Fruit fly (Drosophila melanogaster) whole organism, wandering third instar larva: Measurements from ENCODE around the gene CG14237.

Source experiments
- Abd-B ChIP-seq: fragments of >200 bp; optimal IDR thresholded peaks from 2 replicates; lab custom pipeline; 2017; ENCODE audit warnings: missing biosample characterization, missing genetic modification characterization
- CrebA ChIP-seq: fragments of 200-800 bp; sonication (Bioruptor generic); optimal IDR thresholded peaks from 2 replicates; lab custom pipeline; 2016; ENCODE audit warnings: missing biosample characterization, mild to moderate bottlenecking, missing genetic modification characterization, borderline replicate concordance
- Dfd ChIP-seq: fragments of >200 bp; optimal IDR thresholded peaks from 2 replicates; lab custom pipeline; 2017; ENCODE audit warnings: missing biosample characterization, missing genetic modification characterization
- Dif ChIP-seq: fragments of 200-275, 200-300 bp; sonication (Bioruptor generic); optimal IDR thresholded peaks from 2 replicates; lab custom pipeline; 2018; ENCODE audit warnings: missing biosample characterization, missing genetic modification characterization; ENCODE audit not compliant: partially characterized antibody
- GATAd ChIP-seq: sonication (Bioruptor generic); optimal IDR thresholded peaks from 2 replicates; lab custom pipeline; 2016; ENCODE audit warnings: missing biosample characterization, missing genetic modification characterization
- HLH106 ChIP-seq: fragments of 200-800 bp; optimal IDR thresholded peaks from 3 replicates; lab custom pipeline; 2019; ENCODE audit warnings: missing biosample characterization, mild to moderate bottlenecking, missing genetic modification characterization, moderate library complexity
- Hnf4 ChIP-seq: fragments of 200-800 bp; sonication (Bioruptor generic); optimal IDR thresholded peaks from 2 replicates; lab custom pipeline; 2016; ENCODE audit warnings: missing biosample characterization, mild to moderate bottlenecking, missing genetic modification characterization
- Hr78 ChIP-seq: fragments of >200 bp; optimal IDR thresholded peaks from 2 replicates; lab custom pipeline; 2017; ENCODE audit warnings: missing biosample characterization, missing genetic modification characterization
- Hr83 ChIP-seq: fragments of 200-300 bp; sonication (Bioruptor generic); optimal IDR thresholded peaks from 2 replicates; lab custom pipeline; 2016; ENCODE audit warnings: missing biosample characterization, mild to moderate bottlenecking, missing genetic modification characterization, moderate library complexity; ENCODE audit not compliant: poor library complexity, severe bottlenecking
- Jra ChIP-seq: sonication (Bioruptor generic); optimal IDR thresholded peaks from 2 replicates; lab custom pipeline; 2016; ENCODE audit warnings: missing biosample characterization, missing genetic modification characterization
- Mio ChIP-seq: sonication (Bioruptor generic); optimal IDR thresholded peaks from 2 replicates; lab custom pipeline; 2016; ENCODE audit warnings: missing biosample characterization, missing genetic modification characterization
- Myc ChIP-seq: fragments of >200 bp; optimal IDR thresholded peaks from 2 replicates; lab custom pipeline; 2017
- OdsH ChIP-seq: fragments of 200-800 bp; sonication (Bioruptor generic); optimal IDR thresholded peaks from 2 replicates; lab custom pipeline; 2016; ENCODE audit warnings: missing biosample characterization, mild to moderate bottlenecking, missing genetic modification characterization
- Rel ChIP-seq, 2 experiments: fragments of 200-800 bp; sonication (Bioruptor generic) in 1 of 2; optimal IDR thresholded peaks; 2 replicates in 1 of 2; 3 replicates in 1 of 2; lab custom pipeline; 2016 to 2019; ENCODE audit warnings: mild to moderate bottlenecking in 2 of 2, missing biosample characterization in 2 of 2, missing genetic modification characterization in 2 of 2, moderate library complexity in 1 of 2
- Sp1 ChIP-seq: fragments of 200-800 bp; sonication (Bioruptor generic); optimal IDR thresholded peaks from 3 replicates; lab custom pipeline; 2019; ENCODE audit warnings: missing biosample characterization, mild to moderate bottlenecking, missing genetic modification characterization, moderate library complexity
- Vsx2 ChIP-seq: fragments of 200-300, 225-300 bp; sonication (Bioruptor generic); optimal IDR thresholded peaks from 2 replicates; lab custom pipeline; 2018; ENCODE audit warnings: missing biosample characterization, missing genetic modification characterization; ENCODE audit not compliant: partially characterized antibody
- brk ChIP-seq: fragments of 200-800 bp; sonication (Bioruptor generic); optimal IDR thresholded peaks from 2 replicates; lab custom pipeline; 2016; ENCODE audit warnings: missing biosample characterization, mild to moderate bottlenecking, missing genetic modification characterization
- dmrt93B ChIP-seq: fragments of 200-800 bp; sonication (Bioruptor generic); optimal IDR thresholded peaks from 2 replicates; lab custom pipeline; 2018; ENCODE audit warnings: missing biosample characterization, mild to moderate bottlenecking, missing genetic modification characterization
- dsf ChIP-seq: sonication (Bioruptor generic); optimal IDR thresholded peaks from 2 replicates; lab custom pipeline; 2016; ENCODE audit warnings: missing biosample characterization, missing genetic modification characterization, borderline replicate concordance
- ey ChIP-seq: fragments of 200-800 bp; sonication (Bioruptor generic); optimal IDR thresholded peaks from 2 replicates; lab custom pipeline; 2016; ENCODE audit warnings: missing biosample characterization, missing genetic modification characterization
- foxo ChIP-seq, 2 experiments: fragments of 200-800 bp; sonication (Bioruptor generic); optimal IDR thresholded peaks; 2 replicates in 1 of 2; 3 replicates in 1 of 2; lab custom pipeline; 2016 to 2017; ENCODE audit warnings: missing biosample characterization in 2 of 2, missing genetic modification characterization in 2 of 2
- h ChIP-seq: fragments of 200-800 bp; sonication (Bioruptor generic); optimal IDR thresholded peaks from 3 replicates; lab custom pipeline; 2016; ENCODE audit warnings: missing biosample characterization, mild to moderate bottlenecking, missing genetic modification characterization
- jim ChIP-seq: fragments of 175-275, 200-325 bp; sonication (Bioruptor generic); optimal IDR thresholded peaks from 2 replicates; lab custom pipeline; 2016; ENCODE audit warnings: missing biosample characterization, mild to moderate bottlenecking, missing genetic modification characterization
- pan ChIP-seq: fragments of >200 bp; optimal IDR thresholded peaks from 2 replicates; lab custom pipeline; 2017
- rgr ChIP-seq: fragments of 200-800 bp; sonication (Bioruptor generic); optimal IDR thresholded peaks from 3 replicates; lab custom pipeline; 2016; ENCODE audit warnings: missing biosample characterization, mild to moderate bottlenecking, missing genetic modification characterization
- sage ChIP-seq: fragments of 200-800 bp; sonication (Bioruptor generic); optimal IDR thresholded peaks from 2 replicates; lab custom pipeline; 2016; ENCODE audit warnings: missing biosample characterization, mild to moderate bottlenecking, missing genetic modification characterization
- sv ChIP-seq: fragments of 200-800 bp; sonication (Bioruptor generic); optimal IDR thresholded peaks from 3 replicates; lab custom pipeline; 2016; ENCODE audit warnings: missing biosample characterization, missing genetic modification characterization
- tai ChIP-seq: sonication (Bioruptor generic); optimal IDR thresholded peaks from 2 replicates; lab custom pipeline; 2016; ENCODE audit warnings: missing biosample characterization, missing genetic modification characterization
- usp ChIP-seq: fragments of >200 bp; optimal IDR thresholded peaks from 2 replicates; lab custom pipeline; 2017; ENCODE audit warnings: missing biosample characterization, missing genetic modification characterization
- woc ChIP-seq: sonication (Bioruptor generic); optimal IDR thresholded peaks from 2 replicates; lab custom pipeline; 2016; ENCODE audit warnings: missing biosample characterization, mild to moderate bottlenecking, missing genetic modification characterization

CG14237 gene

DNA sequence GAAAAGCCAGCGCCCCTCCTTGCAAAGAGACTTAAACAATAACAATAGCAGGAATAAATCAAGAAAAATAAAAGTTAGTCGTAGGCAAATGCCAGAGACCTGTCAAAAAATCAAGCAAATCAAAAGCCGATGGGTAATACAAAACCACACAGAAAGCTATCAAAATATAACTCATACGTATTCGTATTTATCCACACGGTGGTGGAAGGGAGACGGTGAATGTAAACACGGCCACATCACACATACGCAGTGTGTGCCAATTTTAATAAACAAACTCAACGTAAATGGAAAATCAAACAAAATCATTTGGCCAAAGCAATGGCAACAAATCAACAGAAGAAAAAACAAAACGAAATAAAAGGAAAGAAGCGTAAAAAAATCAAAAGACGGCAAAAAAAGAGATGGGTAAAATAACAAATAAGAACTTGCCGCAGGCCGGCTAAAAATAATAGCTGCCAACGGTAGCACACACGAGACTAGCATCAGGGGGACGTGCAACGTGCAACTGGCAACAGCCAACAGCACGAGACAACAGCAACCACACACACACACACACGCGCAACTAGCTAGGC, 14.0 kb upstream of the CG14237 start:
- TF ChIP-seq CrebA (GFP tag; lab: Kevin White, UChicago) = no peak
- TF ChIP-seq pan (lab: Kevin White, UChicago) = no peak
- no peak for TF ChIP-seq jim (GFP tag; lab: Kevin White, UChicago)
- TF ChIP-seq rgr (GFP tag; lab: Kevin White, UChicago) = peak; percentile 27
- no peak for TF ChIP-seq Hr83 (GFP tag; lab: Kevin White, UChicago)
- TF ChIP-seq Rel (GFP tag; optimal IDR thresholded peaks at IDR 0.05; lab: Kevin White, UChicago) = no peak
- no peak for TF ChIP-seq Rel (tag; optimal IDR thresholded peaks at IDR 0.05; lab: Kevin White, UChicago)
- TF ChIP-seq woc (GFP tag; lab: Kevin White, UChicago) = no peak
- TF ChIP-seq h (GFP tag; lab: Kevin White, UChicago) = peak; percentile 43
- peak; percentile 4 for TF ChIP-seq Sp1

DNA sequence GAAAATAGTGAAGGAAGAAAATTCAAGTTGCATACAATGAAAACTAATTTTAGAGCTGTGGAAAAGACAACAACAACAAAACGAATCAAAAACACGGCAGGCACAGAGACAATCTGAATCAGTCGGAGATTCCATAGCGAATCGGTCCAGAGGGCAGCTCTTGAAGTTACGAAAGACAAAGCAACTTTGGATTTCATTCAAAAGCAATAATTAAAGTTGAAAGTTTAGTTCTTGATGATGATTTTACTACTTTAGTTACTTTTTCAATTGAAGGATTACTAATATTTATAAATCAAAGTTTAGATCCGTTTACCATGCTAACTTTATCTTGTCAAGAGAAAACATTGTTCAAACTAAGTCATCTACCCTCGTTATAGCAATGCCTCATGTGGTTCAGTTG, 13.3 kb upstream of the CG14237 start:
- TF ChIP-seq Dif (GFP tag; lab: Kevin White, UChicago) (no peak), Dfd (no peak), Jra (GFP tag; lab: Kevin White, UChicago) (no peak), Rel (GFP tag; optimal IDR thresholded peaks at IDR 0.05; lab: Kevin White, UChicago) (no peak), Rel (tag; optimal IDR thresholded peaks at IDR 0.05; lab: Kevin White, UChicago) (no peak), ey (GFP tag; lab: Kevin White, UChicago) (no peak), brk (no peak)

DNA sequence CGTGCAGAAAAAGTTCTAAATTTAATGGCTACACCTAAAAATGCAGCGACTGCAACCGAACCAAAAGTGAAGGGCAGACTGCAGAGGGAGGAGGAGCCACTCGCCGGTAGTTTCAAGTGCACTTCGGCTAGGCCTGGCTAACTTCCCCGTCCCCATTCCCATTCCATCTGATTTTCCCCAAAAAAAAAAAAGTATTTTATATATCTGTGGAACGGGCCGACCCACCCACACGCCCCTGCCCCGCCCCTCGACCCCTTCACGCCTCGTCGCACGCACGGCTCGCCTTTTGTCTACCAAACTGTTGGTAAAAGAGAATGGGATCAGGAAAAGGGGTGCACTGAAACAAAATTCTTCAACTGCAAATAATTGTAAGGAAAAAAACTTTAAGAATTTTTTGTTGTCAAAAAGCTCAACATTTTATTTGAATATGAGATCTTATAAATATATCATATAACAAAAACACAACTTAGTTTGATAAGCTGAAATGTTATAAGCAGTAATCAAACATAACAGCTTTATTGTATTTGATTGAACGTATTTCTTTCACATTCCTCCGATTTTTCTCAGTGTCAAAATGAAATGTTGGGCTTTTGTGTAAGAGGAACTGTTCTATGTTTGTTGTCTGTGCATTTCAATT, 12.7 kb upstream of the CG14237 start:
- TF ChIP-seq HLH106 (tag; lab: Kevin White, UChicago) = no peak
- TF ChIP-seq Abd-B = no peak
- TF ChIP-seq sv (GFP tag; lab: Kevin White, UChicago) = no peak
- TF ChIP-seq Hr78 (GFP tag; lab: Kevin White, UChicago) = no peak
- TF ChIP-seq h (GFP tag; lab: Kevin White, UChicago) = no peak
- no peak for TF ChIP-seq dsf (GFP tag; lab: Kevin White, UChicago)
- no peak for TF ChIP-seq Hnf4 (GFP tag; lab: Kevin White, UChicago)
- no peak for TF ChIP-seq ey (GFP tag; lab: Kevin White, UChicago)
- TF ChIP-seq dmrt93B (GFP tag; lab: Kevin White, UChicago) = no peak
- TF ChIP-seq GATAd (GFP tag; lab: Kevin White, UChicago) = no peak
- no peak for TF ChIP-seq OdsH
- no peak for TF ChIP-seq Mio (GFP tag; lab: Kevin White, UChicago)
- TF ChIP-seq pan (lab: Kevin White, UChicago) = no peak
- no peak for TF ChIP-seq Rel (GFP tag; optimal IDR thresholded peaks at IDR 0.05; lab: Kevin White, UChicago)
- no peak for TF ChIP-seq Rel (tag; optimal IDR thresholded peaks at IDR 0.05; lab: Kevin White, UChicago)
- TF ChIP-seq Dfd = no peak
- no peak for TF ChIP-seq Dif (GFP tag; lab: Kevin White, UChicago)
- TF ChIP-seq CrebA (GFP tag; lab: Kevin White, UChicago) = no peak

DNA sequence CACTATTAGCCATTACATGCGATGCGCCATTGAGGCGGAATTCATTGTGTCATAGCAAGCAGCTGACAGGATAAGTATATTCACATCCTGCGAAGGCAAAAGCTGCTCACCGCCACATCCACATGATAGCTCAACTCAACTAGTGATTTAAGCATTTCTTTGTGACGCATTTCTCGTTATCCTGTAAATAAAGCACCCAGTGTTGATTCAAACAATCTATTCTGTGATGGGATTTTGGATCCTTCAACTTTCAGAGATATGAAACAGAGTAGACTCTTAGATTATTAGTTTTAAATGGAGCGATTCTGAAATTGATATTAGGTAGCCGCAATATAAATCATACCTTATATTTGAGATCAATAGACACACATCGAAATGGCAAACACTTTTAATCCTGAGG, 7.9 kb upstream of the CG14237 start, which contains the start of gene Hex-t1:
TSS of gene Hex-t1 (plus strand) at position 301 of the 400 bp plus-strand sequence.
- TF ChIP-seq Hr83 (GFP tag; lab: Kevin White, UChicago) (no peak), usp (GFP tag; lab: Kevin White, UChicago) (no peak), sv (GFP tag; lab: Kevin White, UChicago) (no peak), foxo (GFP tag; optimal IDR thresholded peaks at IDR 0.05; lab: Kevin White, UChicago) (no peak), GATAd (GFP tag; lab: Kevin White, UChicago) (no peak), tai (GFP tag; lab: Kevin White, UChicago) (no peak), Myc (lab: Kevin White, UChicago) (no peak), sage (GFP tag; lab: Kevin White, UChicago) (no peak), rgr (GFP tag; lab: Kevin White, UChicago) (no peak), Dfd (no peak), Sp1 (no peak), Vsx2 (GFP tag; lab: Kevin White, UChicago) (no peak), Dif (GFP tag; lab: Kevin White, UChicago) (no peak), Hr78 (GFP tag; lab: Kevin White, UChicago) (no peak), Jra (GFP tag; lab: Kevin White, UChicago) (no peak), dmrt93B (GFP tag; lab: Kevin White, UChicago) (no peak)
